Worm (Caenorhabditis elegans): ENCODE results near the gene T26H5.14.

Gene T26H5.14

ce11 chrV:15415951-15416350 is 33.0 kb upstream of the T26H5.14 start, which contains the start of gene srh-265:
Gene srh-265, plus strand, starts transcription at chrV:15416251.
- TF ChIP-seq xnd-1 (tag; optimal IDR thresholded peaks at IDR 0.05) (no peak), Y95B8A.8 (GFP tag; IDR thresholded peaks at IDR 0.05) (no peak), sptf-2 (GFP tag; optimal IDR thresholded peaks at IDR 0.05) (no peak), nhr-179 (tag; optimal IDR thresholded peaks at IDR 0.05) (no peak), C17E4.6 (GFP tag; IDR thresholded peaks at IDR 0.05) (no peak), mxl-1 (tag; optimal IDR thresholded peaks at IDR 0.05) (no peak), egl-18 (GFP tag; IDR thresholded peaks at IDR 0.05) (no peak), K11D2.4 (GFP tag; IDR thresholded peaks at IDR 0.05) (no peak), F55B11.4 (tag; optimal IDR thresholded peaks at IDR 0.05; ENCODE audit: borderline replicate concordance, insufficient read depth) (no peak), aptf-2 (GFP tag; conservative IDR thresholded peaks at IDR 0.05) (no peak), die-1 (tag; optimal IDR thresholded peaks at IDR 0.05) (no peak), him-1 (tag; optimal IDR thresholded peaks at IDR 0.05) (no peak), let-607 (tag; optimal IDR thresholded peaks at IDR 0.05) (no peak), F33H1.4 (GFP tag; IDR thresholded peaks at IDR 0.05) (no peak), dox-1 (GFP tag; IDR thresholded peaks at IDR 0.05) (no peak), nfyb-1 (GFP tag; IDR thresholded peaks at IDR 0.05) (no peak), ztf-25 (GFP tag; IDR thresholded peaks at IDR 0.05) (no peak)

DNA sequence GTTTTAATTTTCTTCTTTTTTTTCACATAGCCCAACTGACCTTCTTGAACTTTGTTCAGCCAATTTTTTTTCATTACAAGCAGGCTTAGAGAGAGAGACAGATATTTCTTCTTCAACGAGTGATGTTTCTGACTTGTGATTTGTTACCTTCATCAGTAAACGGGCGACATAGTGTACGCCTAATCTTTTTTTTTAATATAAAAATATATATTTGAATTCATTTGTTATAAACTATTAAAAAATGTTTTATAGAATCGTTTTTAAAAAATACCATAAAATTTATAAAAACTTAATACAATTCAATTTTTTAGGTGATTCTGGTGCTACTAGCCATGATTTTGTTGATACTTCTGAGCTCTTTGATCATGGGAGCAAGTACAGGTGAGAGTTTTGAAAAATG is 31.1 kb upstream of the T26H5.14 start, which contains the start of gene T06E6.10:
Gene T06E6.10, plus strand, starts transcription at position 301 of the 400 bp plus-strand sequence.
- TF ChIP-seq B0019.2 (GFP tag; conservative IDR thresholded peaks at IDR 0.05): no peak
- no peak for TF ChIP-seq ZK185.1 (tag; optimal IDR thresholded peaks at IDR 0.05; ENCODE audit: poor library complexity, severe bottlenecking)
- TF ChIP-seq T07F8.4 (tag; optimal IDR thresholded peaks at IDR 0.05): no peak
- no peak for TF ChIP-seq Y56A3A.18 (GFP tag; IDR thresholded peaks at IDR 0.05)
- TF ChIP-seq gei-17 (GFP tag; optimal IDR thresholded peaks at IDR 0.05): no peak
- TF ChIP-seq K11D2.4 (GFP tag; IDR thresholded peaks at IDR 0.05): no peak
- no peak for TF ChIP-seq ztf-26 (tag; optimal IDR thresholded peaks at IDR 0.05)
- no peak for TF ChIP-seq tbx-9 (tag; optimal IDR thresholded peaks at IDR 0.05; ENCODE audit: borderline replicate concordance)
- no peak for TF ChIP-seq lsy-27 (tag; optimal IDR thresholded peaks at IDR 0.05; ENCODE audit: borderline replicate concordance, insufficient read depth)
- TF ChIP-seq F55B11.4 (tag; optimal IDR thresholded peaks at IDR 0.05; ENCODE audit: borderline replicate concordance, insufficient read depth): no peak
- TF ChIP-seq aptf-3 (GFP tag; IDR thresholded peaks at IDR 0.05): no peak
- no peak for TF ChIP-seq let-607 (tag; optimal IDR thresholded peaks at IDR 0.05)

- no peak for TF ChIP-seq efl-1 (GFP tag; optimal IDR thresholded peaks at IDR 0.05)
- TF ChIP-seq snpc-4 (GFP tag; optimal IDR thresholded peaks at IDR 0.05): no peak
- no peak for TF ChIP-seq snpc-4 (tag; optimal IDR thresholded peaks at IDR 0.05)
- no peak for TF ChIP-seq madf-8 (GFP tag; conservative IDR thresholded peaks at IDR 0.05)
- no peak for TF ChIP-seq ceh-58 (GFP tag; IDR thresholded peaks at IDR 0.05)
- TF ChIP-seq xnd-1 (tag; optimal IDR thresholded peaks at IDR 0.05): no peak
- no peak for TF ChIP-seq F33H1.4 (GFP tag; IDR thresholded peaks at IDR 0.05)
- TF ChIP-seq egl-44 (GFP tag; IDR thresholded peaks at IDR 0.05): no peak
- TF ChIP-seq madf-10 (tag; optimal IDR thresholded peaks at IDR 0.05): no peak
Measured at ce11 chrV:15423601-15424000, 25.4 kb upstream of the T26H5.14 start, which contains the start of gene fbxa-104. Gene fbxa-104, minus strand, starts transcription at chrV:15423683.

- TF ChIP-seq nhr-80 (tag; optimal IDR thresholded peaks at IDR 0.05) (peak; percentile 9), ets-4 (GFP tag; optimal IDR thresholded peaks at IDR 0.05) (no peak)
Measured at ce11 chrV:15425368-15426091, 23.4 kb upstream of the T26H5.14 start, which contains the start of gene Y36E3A.2. Gene Y36E3A.2, plus strand, starts transcription at chrV:15426041.

All from whole organism, young adult.